Worm (Caenorhabditis elegans): ENCODE data around the gene F21H7.3.

The F21H7.3 gene

ce11 chrV:16269556-16269955 is 34.5 kb upstream of the F21H7.3 start, which contains the start of the genes fbxa-2 and T13F3.8:
Gene fbxa-2 (minus strand): TSS chrV:16269656.
Gene T13F3.8 (plus strand): TSS chrV:16269800.
- TF ChIP-seq ceh-16 (tag; optimal IDR thresholded peaks at IDR 0.05) (no peak), aly-2 (tag; optimal IDR thresholded peaks at IDR 0.05) (no peak), mdl-1 (tag; optimal IDR thresholded peaks at IDR 0.05) (no peak), sea-2 (GFP tag; optimal IDR thresholded peaks at IDR 0.05) (no peak), lin-39 (tag; optimal IDR thresholded peaks at IDR 0.05) (no peak), elt-2 (tag; optimal IDR thresholded peaks at IDR 0.05) (no peak), nhr-11 (tag; optimal IDR thresholded peaks at IDR 0.05) (no peak), pha-4 (tag; optimal IDR thresholded peaks at IDR 0.05) (peak; percentile 38)

ce11 chrV:16266514-16266913 is 31.5 kb upstream of the F21H7.3 start, which contains the start of gene T13F3.4:
Gene T13F3.4 (minus strand): TSS chrV:16266614.
- TF ChIP-seq ceh-82 (tag; optimal IDR thresholded peaks at IDR 0.05) (no peak), ceh-9 (tag; optimal IDR thresholded peaks at IDR 0.05) (no peak), ztf-4 (tag; optimal IDR thresholded peaks at IDR 0.05) (no peak), nhr-43 (tag; optimal IDR thresholded peaks at IDR 0.05; ENCODE audit: poor library complexity, severe bottlenecking) (no peak), nhr-23 (tag; optimal IDR thresholded peaks at IDR 0.05) (no peak), unc-39 (tag; optimal IDR thresholded peaks at IDR 0.05) (no peak), ZK546.5 (tag; optimal IDR thresholded peaks at IDR 0.05) (no peak), unc-62 (GFP tag; optimal IDR thresholded peaks at IDR 0.05) (no peak), nhr-25 (tag; optimal IDR thresholded peaks at IDR 0.05) (no peak), ztf-11 (tag; optimal IDR thresholded peaks at IDR 0.05) (no peak), pqm-1 (tag; optimal IDR thresholded peaks at IDR 0.05) (no peak)

- TF ChIP-seq daf-12 (tag; optimal IDR thresholded peaks at IDR 0.05) (no peak), nhr-77 (tag; optimal IDR thresholded peaks at IDR 0.05) (no peak), ceh-9 (tag; optimal IDR thresholded peaks at IDR 0.05) (no peak), egl-27 (tag; optimal IDR thresholded peaks at IDR 0.05) (no peak), elt-2 (tag; optimal IDR thresholded peaks at IDR 0.05) (no peak), nhr-12 (tag; optimal IDR thresholded peaks at IDR 0.05) (no peak), ceh-28 (tag; optimal IDR thresholded peaks at IDR 0.05) (no peak), mml-1 (tag; optimal IDR thresholded peaks at IDR 0.05) (no peak), aly-2 (tag; optimal IDR thresholded peaks at IDR 0.05) (no peak)
Observed at ce11 chrV:16259684-16260083, 24.6 kb upstream of the F21H7.3 start, which contains the start of gene nhr-127. Gene nhr-127 (plus strand): TSS chrV:16259984.

ce11 chrV:16258142-16258541 is 23.1 kb upstream of the F21H7.3 start, which contains the start of gene nhr-218:
Gene nhr-218 (plus strand): TSS chrV:16258442.
- TF ChIP-seq jun-1 (tag; optimal IDR thresholded peaks at IDR 0.05) (no peak), R02D3.7 (tag; optimal IDR thresholded peaks at IDR 0.05) (no peak), sea-2 (GFP tag; optimal IDR thresholded peaks at IDR 0.05) (no peak), ztf-4 (tag; optimal IDR thresholded peaks at IDR 0.05) (no peak), nhr-43 (tag; optimal IDR thresholded peaks at IDR 0.05; ENCODE audit: poor library complexity, severe bottlenecking) (no peak), tbx-2 (tag; optimal IDR thresholded peaks at IDR 0.05) (no peak), nhr-67 (tag; optimal IDR thresholded peaks at IDR 0.05) (no peak), pha-4 (tag; optimal IDR thresholded peaks at IDR 0.05) (no peak), mdl-1 (tag; optimal IDR thresholded peaks at IDR 0.05) (no peak), ZK546.5 (tag; optimal IDR thresholded peaks at IDR 0.05) (no peak), elt-2 (tag; optimal IDR thresholded peaks at IDR 0.05) (no peak), ceh-28 (tag; optimal IDR thresholded peaks at IDR 0.05) (no peak), egl-5 (tag; optimal IDR thresholded peaks at IDR 0.05) (no peak), nhr-76 (tag; optimal IDR thresholded peaks at IDR 0.05) (no peak), nhr-11 (tag; optimal IDR thresholded peaks at IDR 0.05) (no peak), ama-1 (optimal IDR thresholded peaks at IDR 0.05) (no peak), nhr-25 (tag; optimal IDR thresholded peaks at IDR 0.05) (no peak), nhr-28 (tag; optimal IDR thresholded peaks at IDR 0.05) (no peak), fkh-10 (GFP tag; optimal IDR thresholded peaks at IDR 0.05) (no peak), skn-1 (tag; optimal IDR thresholded peaks at IDR 0.05) (no peak)

ce11 chrV:16256395-16256794 is 21.4 kb upstream of the F21H7.3 start, which contains the start of gene bgnt-1.3:
Gene bgnt-1.3 (minus strand): TSS chrV:16256495.
- TF ChIP-seq nhr-23 (tag; optimal IDR thresholded peaks at IDR 0.05) (no peak), elt-3 (tag; optimal IDR thresholded peaks at IDR 0.05) (no peak), ztf-4 (tag; optimal IDR thresholded peaks at IDR 0.05) (no peak), aly-2 (tag; optimal IDR thresholded peaks at IDR 0.05) (no peak), egl-5 (tag; optimal IDR thresholded peaks at IDR 0.05) (no peak), nhr-11 (tag; optimal IDR thresholded peaks at IDR 0.05) (no peak), elt-2 (tag; optimal IDR thresholded peaks at IDR 0.05) (no peak), ceh-82 (tag; optimal IDR thresholded peaks at IDR 0.05) (no peak), nfya-1 (tag; optimal IDR thresholded peaks at IDR 0.05; ENCODE audit: insufficient read depth) (no peak), ceh-28 (tag; optimal IDR thresholded peaks at IDR 0.05) (no peak), fos-1 (tag; optimal IDR thresholded peaks at IDR 0.05) (no peak), fkh-2 (tag; optimal IDR thresholded peaks at IDR 0.05) (no peak), nhr-237 (tag; optimal IDR thresholded peaks at IDR 0.05) (no peak)
